Worm (Caenorhabditis elegans): ENCODE results near the gene Y62H9A.13.

Y62H9A.13 gene

ce11 chrX:11927585-11927984 is 10.8 kb downstream of the Y62H9A.13 start, which contains the start of gene F55G7.4:
TSS of gene F55G7.4 (plus strand) at chrX:11927885.
- TF ChIP-seq ztf-18 (tag; optimal IDR thresholded peaks at IDR 0.05): no peak
- TF ChIP-seq Y53G8AR.9 (GFP tag; conservative IDR thresholded peaks at IDR 0.05): no peak
- TF ChIP-seq atf-7 (tag; optimal IDR thresholded peaks at IDR 0.05): no peak
- no peak for TF ChIP-seq hmg-20 (GFP tag; IDR thresholded peaks at IDR 0.05)
- no peak for TF ChIP-seq aptf-3 (GFP tag; IDR thresholded peaks at IDR 0.05)
- no peak for TF ChIP-seq nhr-90 (tag; optimal IDR thresholded peaks at IDR 0.05)
- TF ChIP-seq T26A5.8 (tag; optimal IDR thresholded peaks at IDR 0.05): no peak

DNA sequence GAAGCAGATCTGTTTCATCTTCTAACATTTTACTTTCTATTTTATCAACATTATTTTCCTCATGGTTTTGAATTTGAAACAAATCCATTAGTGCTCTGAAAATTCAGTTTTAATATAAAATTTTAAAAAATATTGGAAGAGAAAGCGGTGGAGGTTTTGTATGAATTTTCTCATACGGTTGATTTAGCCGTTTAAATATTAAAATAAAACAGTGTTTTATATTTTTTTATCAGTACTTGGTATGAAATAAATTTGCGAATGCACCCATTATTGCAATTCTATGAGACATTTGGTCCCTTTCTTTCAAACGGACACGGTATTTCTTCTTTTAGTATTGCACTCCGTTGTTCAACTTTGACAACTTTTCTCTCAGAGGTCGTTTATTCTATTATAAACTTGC is 14.8 kb downstream of the Y62H9A.13 start, which contains the start of gene dot-1.4:
TSS of gene dot-1.4 (minus strand) at position 101 of the 400 bp plus-strand sequence.
- no peak for TF ChIP-seq pha-4 (tag; optimal IDR thresholded peaks at IDR 0.05)
- no peak for TF ChIP-seq gei-17 (GFP tag; optimal IDR thresholded peaks at IDR 0.05)
- no peak for TF ChIP-seq somi-1 (GFP tag; optimal IDR thresholded peaks at IDR 0.05)
- no peak for TF ChIP-seq bed-1 (GFP tag; IDR thresholded peaks at IDR 0.05)
- no peak for TF ChIP-seq madf-8 (GFP tag; conservative IDR thresholded peaks at IDR 0.05)
- no peak for TF ChIP-seq B0261.1 (tag; optimal IDR thresholded peaks at IDR 0.05)

DNA sequence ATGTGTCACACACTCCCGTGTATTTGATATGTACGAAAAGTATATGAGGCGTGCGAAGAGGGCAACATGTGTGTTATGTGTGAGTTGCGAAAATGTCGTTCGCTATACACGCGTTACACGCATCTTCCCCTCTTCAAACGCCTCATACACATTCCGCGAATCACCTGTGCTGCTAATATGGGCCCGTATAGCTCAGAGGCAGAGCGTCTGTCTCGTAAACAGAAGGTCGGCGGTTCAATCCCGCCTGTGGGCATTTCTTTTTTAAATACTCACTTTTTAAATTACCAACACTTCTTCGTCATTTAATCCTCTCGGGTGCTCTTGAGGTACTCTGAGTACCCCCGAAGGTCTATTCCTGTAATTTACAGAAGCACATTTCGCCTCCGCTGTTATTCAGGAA is 16.7 kb downstream of the Y62H9A.13 start:
- TF ChIP-seq mxl-1 (tag; optimal IDR thresholded peaks at IDR 0.05) (peak; percentile 85), K11D2.4 (GFP tag; IDR thresholded peaks at IDR 0.05) (no peak), Y56A3A.18 (GFP tag; IDR thresholded peaks at IDR 0.05) (0 out of 2 replicates have a peak, but pooled peaks have one; percentile 42), F22D6.2 (tag; optimal IDR thresholded peaks at IDR 0.05) (no peak), cebp-2 (GFP tag; IDR thresholded peaks at IDR 0.05) (peak; percentile 85), sptf-2 (GFP tag; optimal IDR thresholded peaks at IDR 0.05) (peak; percentile 46), tbp1 (GFP tag; optimal IDR thresholded peaks at IDR 0.05) (peak; percentile 94), ZK185.1 (tag; optimal IDR thresholded peaks at IDR 0.05; ENCODE audit: poor library complexity, severe bottlenecking) (peak; percentile 50), C17E4.6 (GFP tag; IDR thresholded peaks at IDR 0.05) (no peak), pha-4 (tag; optimal IDR thresholded peaks at IDR 0.05) (no peak), F23B12.7 (tag; optimal IDR thresholded peaks at IDR 0.05; ENCODE audit: insufficient read depth) (no peak), akir-1 (GFP tag; optimal IDR thresholded peaks at IDR 0.05) (no peak), hmg-1.2 (GFP tag; IDR thresholded peaks at IDR 0.05) (peak; percentile 69), snpc-3.4 (tag; optimal IDR thresholded peaks at IDR 0.05) (peak; percentile 62), chd-7 (tag; optimal IDR thresholded peaks at IDR 0.05) (peak; percentile 39), ztf-18 (tag; optimal IDR thresholded peaks at IDR 0.05) (peak; percentile 58), aptf-2 (GFP tag; conservative IDR thresholded peaks at IDR 0.05) (no peak), zim-3 (tag; optimal IDR thresholded peaks at IDR 0.05) (peak; percentile 14), snpc-1.3 (tag; optimal IDR thresholded peaks at IDR 0.05; ENCODE audit: insufficient read depth) (peak; percentile 54), attf-5 (GFP tag; optimal IDR thresholded peaks at IDR 0.05) (peak; percentile 70), atf-7 (tag; optimal IDR thresholded peaks at IDR 0.05) (peak; percentile 26), gei-17 (GFP tag; optimal IDR thresholded peaks at IDR 0.05) (no peak), D2030.7 (GFP tag; IDR thresholded peaks at IDR 0.05) (peak; percentile 86), rec-8 (tag; optimal IDR thresholded peaks at IDR 0.05) (peak in 1 of 2 experiments; percentile 50), sea-2 (GFP tag; IDR thresholded peaks at IDR 0.05) (peak; percentile 82; the same call in 1 of the 2 replicates), rcor-1 (GFP tag; IDR thresholded peaks at IDR 0.05) (peak; percentile 27; the same call in 1 of the 2 replicates), F57A8.1 (GFP tag; optimal IDR thresholded peaks at IDR 0.05) (peak; percentile 22), ztf-25 (GFP tag; IDR thresholded peaks at IDR 0.05) (peak; percentile 78; the same call in 1 of the 2 replicates), somi-1 (GFP tag; optimal IDR thresholded peaks at IDR 0.05) (peak; percentile 6), lin-40 (tag; optimal IDR thresholded peaks at IDR 0.05) (no peak), madf-8 (GFP tag; conservative IDR thresholded peaks at IDR 0.05) (no peak), ekl-4 (GFP tag; IDR thresholded peaks at IDR 0.05) (no peak), B0261.1 (tag; optimal IDR thresholded peaks at IDR 0.05) (peak; percentile 89), die-1 (tag; optimal IDR thresholded peaks at IDR 0.05) (peak; percentile 84), B0035.1 (tag; optimal IDR thresholded peaks at IDR 0.05) (peak; percentile 42), ceh-27 (GFP tag; optimal IDR thresholded peaks at IDR 0.05) (peak; percentile 3), C06A6.2 (GFP tag; conservative IDR thresholded peaks at IDR 0.05) (no peak)

Data from whole organism, young adult.